Worm (Caenorhabditis elegans) whole organism, L4 larva: Measurements from ENCODE around the gene F15G9.1.

Source experiments
- F44E2.7 ChIP-seq: fragments of 200-800 bp; sonication (Bioruptor generic); IDR thresholded peaks from 2 replicates; pipeline ENCODE4 v2.1.2; 2022; ENCODE audit warnings: missing genetic modification characterization, missing compliant biosample characterization
- hlh-30 ChIP-seq: sonication (generic microtip); optimal IDR thresholded peaks from 2 replicates; lab custom pipeline; 2017; ENCODE audit warnings: antibody characterized with exemption, mild to moderate bottlenecking, missing genetic modification characterization, missing compliant biosample characterization; ENCODE audit not compliant: insufficient read depth
- lim-7 ChIP-seq: fragments of 200-800 bp; sonication (Bioruptor generic); IDR thresholded peaks from 2 replicates; pipeline ENCODE4 v1.3.6; 2022; ENCODE audit warnings: missing genetic modification characterization, missing compliant biosample characterization
- lin-1 ChIP-seq: fragments of 200-800 bp; sonication (Bioruptor generic); IDR thresholded peaks from 2 replicates; pipeline ENCODE4 v1.3.6; 2022; ENCODE audit warnings: missing genetic modification reagents, missing genetic modification characterization, missing compliant biosample characterization
- mdl-1 ChIP-seq, 2 experiments: fragments of 150-350 bp in 1 of 2; sonication (generic microtip) in 1 of 2; optimal IDR thresholded peaks; 2 replicates each; lab custom pipeline; 2014 to 2017; ENCODE audit warnings: missing biosample characterization in 2 of 2, missing genetic modification characterization in 2 of 2
- mep-1 ChIP-seq: fragments of 150-350 bp; sonication (generic microtip); optimal IDR thresholded peaks from 3 replicates; lab custom pipeline; 2014; ENCODE audit warnings: missing biosample characterization, missing genetic modification characterization
- nhr-42 ChIP-seq: fragments of 200-800 bp; sonication (Bioruptor generic); IDR thresholded peaks from 2 replicates; pipeline ENCODE4 v1.3.6; 2022; ENCODE audit warnings: missing genetic modification characterization, missing compliant biosample characterization
- skn-1 ChIP-seq: fragments of 150-350 bp; optimal IDR thresholded peaks from 2 replicates; lab custom pipeline; 2014; ENCODE audit warnings: missing biosample characterization, missing genetic modification characterization
- zag-1 ChIP-seq: fragments of 150-350 bp; optimal IDR thresholded peaks from 2 replicates; lab custom pipeline; 2014; ENCODE audit warnings: missing biosample characterization, missing genetic modification characterization

- TF ChIP-seq skn-1 (tag; lab: Kevin White, UChicago) (no peak), nhr-42 (GFP tag; lab: Robert Waterston, UW) (no peak), hlh-30 (tag; lab: Kevin White, UChicago) (no peak), mdl-1 (tag; optimal IDR thresholded peaks at IDR 0.05; lab: Kevin White, UChicago) (no peak), zag-1 (tag; lab: Kevin White, UChicago) (no peak), lin-1 (no peak), lim-7 (GFP tag; lab: Robert Waterston, UW) (no peak), mep-1 (tag; lab: Kevin White, UChicago) (no peak), F44E2.7 (GFP tag; lab: Robert Waterston, UW) (no peak)
Measured at ce11 chrX:9702790-9703189, 3.4 kb upstream of the F15G9.1 start.
